Worm (Caenorhabditis elegans) whole organism, young adult: ENCODE measurements around the gene Y57G11A.4.

ENCODE experiments used
- B0019.2 ChIP-seq: fragments of 200-800 bp; sonication (Bioruptor generic); conservative IDR thresholded peaks from 2 replicates; pipeline ENCODE4 v1.3.6; 2022; ENCODE audit warnings: missing genetic modification reagents, missing genetic modification characterization, missing compliant biosample characterization
- B0336.3 ChIP-seq: fragments of 200-800 bp; sonication (Bioruptor generic); IDR thresholded peaks from 2 replicates; pipeline ENCODE4 v1.3.6; 2022; ENCODE audit warnings: missing genetic modification characterization, missing compliant biosample characterization
- C17E4.6 ChIP-seq: fragments of 200-800 bp; sonication (Bioruptor generic); IDR thresholded peaks from 2 replicates; pipeline ENCODE4 v1.3.6; 2022; ENCODE audit warnings: missing genetic modification reagents, missing genetic modification characterization, missing compliant biosample characterization
- F23B12.7 ChIP-seq: sonication (generic microtip); optimal IDR thresholded peaks from 2 replicates; lab custom pipeline; 2017; ENCODE audit warnings: missing genetic modification characterization, mild to moderate bottlenecking, missing compliant biosample characterization, antibody characterized with exemption, moderate library complexity; ENCODE audit not compliant: insufficient read depth
- K11D2.4 ChIP-seq: fragments of 200-800 bp; sonication (Bioruptor generic); IDR thresholded peaks from 2 replicates; pipeline ENCODE4 v1.3.6; 2022; ENCODE audit warnings: missing genetic modification reagents, missing genetic modification characterization, missing compliant biosample characterization
- Y53F4B.3 ChIP-seq: fragments of 200-800 bp; sonication (Bioruptor generic); IDR thresholded peaks from 2 replicates; pipeline ENCODE4 v1.3.6; 2022; ENCODE audit warnings: missing genetic modification reagents, missing genetic modification characterization, missing compliant biosample characterization
- Y53G8AR.9 ChIP-seq: fragments of 200-800 bp; sonication (Bioruptor generic); conservative IDR thresholded peaks from 2 replicates; pipeline ENCODE4 v1.3.6; 2022; ENCODE audit warnings: missing genetic modification reagents, missing genetic modification characterization, missing compliant biosample characterization
- Y67H2A.10 ChIP-seq: fragments of 200-800 bp; sonication (Bioruptor generic); conservative IDR thresholded peaks from 2 replicates; pipeline ENCODE4 v1.3.6; 2022; ENCODE audit warnings: missing genetic modification reagents, missing genetic modification characterization, missing compliant biosample characterization
- ZK185.1 ChIP-seq: sonication (generic microtip); optimal IDR thresholded peaks from 2 replicates; lab custom pipeline; 2016; ENCODE audit warnings: mild to moderate bottlenecking, missing genetic modification characterization, missing compliant biosample characterization; ENCODE audit not compliant: poor library complexity, severe bottlenecking
- attf-3 ChIP-seq: fragments of 200-800 bp; sonication (Bioruptor generic); conservative IDR thresholded peaks from 2 replicates; pipeline ENCODE4 v1.3.6; 2022; ENCODE audit warnings: missing genetic modification reagents, missing genetic modification characterization, missing compliant biosample characterization
- attf-6 ChIP-seq: fragments of 200-800 bp; sonication (Bioruptor generic); IDR thresholded peaks from 2 replicates; pipeline ENCODE4 v1.3.6; 2022; ENCODE audit warnings: missing genetic modification reagents, missing genetic modification characterization, missing compliant biosample characterization
- ceh-100 ChIP-seq: fragments of 200-800 bp; sonication (Bioruptor generic); IDR thresholded peaks from 2 replicates; pipeline ENCODE4 v1.3.6; 2022; ENCODE audit warnings: missing genetic modification reagents, missing genetic modification characterization, missing compliant biosample characterization
- ceh-27 ChIP-seq: fragments of 200-800 bp; sonication (Bioruptor generic); optimal IDR thresholded peaks from 2 replicates; lab custom pipeline; 2018; ENCODE audit warnings: mild to moderate bottlenecking, missing genetic modification characterization, moderate library complexity, missing compliant biosample characterization
- ceh-91 ChIP-seq: fragments of 200-800 bp; sonication (Bioruptor generic); IDR thresholded peaks from 2 replicates; pipeline ENCODE4 v1.3.6; 2022; ENCODE audit warnings: missing genetic modification reagents, missing genetic modification characterization, missing compliant biosample characterization
- dpl-1 ChIP-seq: fragments of 150-350 bp; optimal IDR thresholded peaks from 2 replicates; lab custom pipeline; 2014; ENCODE audit warnings: missing biosample characterization, missing genetic modification reagents, missing genetic modification characterization
- ekl-4 ChIP-seq: fragments of 200-800 bp; sonication (Bioruptor generic); IDR thresholded peaks from 2 replicates; pipeline ENCODE4 v1.3.6; 2022; ENCODE audit warnings: missing genetic modification reagents, missing genetic modification characterization, missing compliant biosample characterization
- fkh-3 ChIP-seq: sonication (generic microtip); optimal IDR thresholded peaks from 2 replicates; lab custom pipeline; 2016; ENCODE audit warnings: mild to moderate bottlenecking, missing genetic modification characterization, missing compliant biosample characterization
- gei-17 ChIP-seq: fragments of 200-800 bp; sonication (Bioruptor generic); optimal IDR thresholded peaks from 2 replicates; lab custom pipeline; 2018; ENCODE audit warnings: mild to moderate bottlenecking, missing genetic modification characterization, missing compliant biosample characterization
- hlh-26 ChIP-seq: fragments of 200-800 bp; sonication (Bioruptor generic); conservative IDR thresholded peaks from 2 replicates; pipeline ENCODE4 v1.3.6; 2022; ENCODE audit warnings: missing genetic modification reagents, missing genetic modification characterization, missing compliant biosample characterization
- hmg-1.2 ChIP-seq: fragments of 200-800 bp; sonication (Bioruptor generic); IDR thresholded peaks from 2 replicates; pipeline ENCODE4 v1.3.6; 2022; ENCODE audit warnings: missing genetic modification reagents, missing genetic modification characterization, missing compliant biosample characterization
- hmg-20 ChIP-seq: fragments of 200-800 bp; sonication (Bioruptor generic); IDR thresholded peaks from 2 replicates; pipeline ENCODE4 v1.3.6; 2022; ENCODE audit warnings: missing genetic modification reagents, missing genetic modification characterization, missing compliant biosample characterization
- hrde-1 ChIP-seq: sonication (generic microtip); optimal IDR thresholded peaks from 2 replicates; lab custom pipeline; 2016; ENCODE audit warnings: missing genetic modification characterization, mild to moderate bottlenecking, missing compliant biosample characterization, moderate library complexity, missing genotype, missing genetic modification reagents, borderline replicate concordance
- hsf-1 ChIP-seq: fragments of 200-800 bp; sonication (Bioruptor generic); IDR thresholded peaks from 2 replicates; pipeline ENCODE4 v1.3.6; 2022; ENCODE audit warnings: missing genetic modification reagents, missing genetic modification characterization, missing compliant biosample characterization
- lin-26 ChIP-seq: fragments of 200-800 bp; sonication (Bioruptor generic); IDR thresholded peaks from 2 replicates; pipeline ENCODE4 v1.3.6; 2022; ENCODE audit warnings: missing genetic modification reagents, missing genetic modification characterization, missing compliant biosample characterization
- lin-40 ChIP-seq: sonication (generic microtip); optimal IDR thresholded peaks from 2 replicates; lab custom pipeline; 2016; ENCODE audit warnings: missing genetic modification characterization, mild to moderate bottlenecking, missing compliant biosample characterization, missing genotype, missing genetic modification reagents
- lsl-1 ChIP-seq: fragments of 200-800 bp; sonication (Bioruptor generic); optimal IDR thresholded peaks from 2 replicates; lab custom pipeline; 2018; ENCODE audit warnings: mild to moderate bottlenecking, missing genetic modification characterization, moderate library complexity, missing compliant biosample characterization
- madf-10 ChIP-seq: sonication (generic microtip); optimal IDR thresholded peaks from 2 replicates; lab custom pipeline; 2016; ENCODE audit warnings: mild to moderate bottlenecking, missing genetic modification characterization, missing compliant biosample characterization
- madf-3 ChIP-seq: fragments of 200-800 bp; sonication (Bioruptor generic); IDR thresholded peaks from 2 replicates; pipeline ENCODE4 v1.3.6; 2022; ENCODE audit warnings: missing genetic modification reagents, missing genetic modification characterization, missing compliant biosample characterization
- madf-8 ChIP-seq: fragments of 200-800 bp; sonication (Bioruptor generic); conservative IDR thresholded peaks from 2 replicates; pipeline ENCODE4 v1.3.6; 2022; ENCODE audit warnings: missing genetic modification reagents, missing genetic modification characterization, missing compliant biosample characterization
- mcd-1 ChIP-seq: fragments of 200-800 bp; sonication (Bioruptor generic); IDR thresholded peaks from 2 replicates; pipeline ENCODE4 v1.3.6; 2022; ENCODE audit warnings: missing genetic modification reagents, missing genetic modification characterization, missing compliant biosample characterization
- mel-28 ChIP-seq: sonication (generic microtip); optimal IDR thresholded peaks from 2 replicates; lab custom pipeline; 2016; ENCODE audit warnings: borderline replicate concordance, mild to moderate bottlenecking, missing genetic modification characterization, missing compliant biosample characterization
- pbrm-1 ChIP-seq: fragments of 200-800 bp; sonication (Bioruptor generic); IDR thresholded peaks from 2 replicates; pipeline ENCODE4 v1.3.6; 2022; ENCODE audit warnings: missing genetic modification reagents, missing genetic modification characterization, missing compliant biosample characterization
- pha-4 ChIP-seq: fragments of 150-350 bp; sonication (generic microtip); optimal IDR thresholded peaks from 2 replicates; lab custom pipeline; 2014; ENCODE audit warnings: missing biosample characterization, missing genetic modification reagents, missing genetic modification characterization
- rpc-1 ChIP-seq, 2 experiments: fragments of 150-350 bp in 1 of 2; sonication (generic microtip) in 1 of 2; optimal IDR thresholded peaks; 2 replicates each; lab custom pipeline; 2014 to 2018; ENCODE audit warnings: missing biosample characterization in 1 of 2, missing genetic modification characterization in 1 of 2, missing genetic modification reagents in 1 of 2, missing genotype in 1 of 2
- sea-2 ChIP-seq: fragments of 200-800 bp; sonication (Bioruptor generic); IDR thresholded peaks from 2 replicates; pipeline ENCODE4 v1.3.6; 2022; ENCODE audit warnings: missing genetic modification characterization, missing compliant biosample characterization
- snpc-1.1 ChIP-seq: sonication (generic microtip); optimal IDR thresholded peaks from 2 replicates; lab custom pipeline; 2017; ENCODE audit warnings: missing genetic modification characterization, mild to moderate bottlenecking, missing compliant biosample characterization, antibody characterized with exemption, moderate library complexity, missing genotype, missing genetic modification reagents; ENCODE audit not compliant: insufficient read depth
- snpc-1.3 ChIP-seq: sonication (generic microtip); optimal IDR thresholded peaks from 2 replicates; lab custom pipeline; 2017; ENCODE audit warnings: missing genetic modification characterization, mild to moderate bottlenecking, missing compliant biosample characterization, antibody characterized with exemption, moderate library complexity, missing genotype, missing genetic modification reagents; ENCODE audit not compliant: insufficient read depth
- snpc-3.4 ChIP-seq: sonication (generic microtip); optimal IDR thresholded peaks from 2 replicates; lab custom pipeline; 2017; ENCODE audit warnings: missing genetic modification characterization, mild to moderate bottlenecking, missing compliant biosample characterization, antibody characterized with exemption, moderate library complexity, missing genotype, missing genetic modification reagents
- snpc-4 ChIP-seq, 5 experiments: fragments of 150-350 bp in 1 of 5; sonication (generic microtip) in 4 of 5; optimal IDR thresholded peaks; 2 replicates each; lab custom pipeline; 2014 to 2018; ENCODE audit warnings: missing genetic modification characterization in 5 of 5, missing biosample characterization in 3 of 5, antibody characterized with exemption in 2 of 5, mild to moderate bottlenecking in 2 of 5, missing compliant biosample characterization in 2 of 5, missing genotype in 2 of 5, moderate library complexity in 2 of 5, missing genetic modification reagents in 1 of 5
- somi-1 ChIP-seq: fragments of 200-800 bp; sonication (Bioruptor generic); optimal IDR thresholded peaks from 2 replicates; lab custom pipeline; 2018; ENCODE audit warnings: mild to moderate bottlenecking, missing genetic modification characterization, missing compliant biosample characterization
- tbp1 ChIP-seq: fragments of 200-800 bp; sonication (Bioruptor generic); optimal IDR thresholded peaks from 2 replicates; lab custom pipeline; 2018; ENCODE audit warnings: mild to moderate bottlenecking, missing genetic modification characterization, missing compliant biosample characterization
- tlf-1 ChIP-seq: fragments of 200-800 bp; sonication (Bioruptor generic); optimal IDR thresholded peaks from 2 replicates; lab custom pipeline; 2018; ENCODE audit warnings: mild to moderate bottlenecking, missing genetic modification characterization, missing compliant biosample characterization
- zim-3 ChIP-seq: sonication (generic microtip); optimal IDR thresholded peaks from 2 replicates; lab custom pipeline; 2017; ENCODE audit warnings: mild to moderate bottlenecking, missing genetic modification characterization, moderate library complexity, missing compliant biosample characterization
- ztf-18 ChIP-seq: sonication (generic microtip); optimal IDR thresholded peaks from 2 replicates; lab custom pipeline; 2016; ENCODE audit warnings: missing genotype, mild to moderate bottlenecking, missing genetic modification characterization, missing compliant biosample characterization
- ztf-26 ChIP-seq: sonication (generic microtip); optimal IDR thresholded peaks from 2 replicates; lab custom pipeline; 2017; ENCODE audit warnings: missing genetic modification characterization, missing compliant biosample characterization
- ztf-28 ChIP-seq: fragments of 200-800 bp; sonication (Bioruptor generic); IDR thresholded peaks from 2 replicates; pipeline ENCODE4 v1.3.6; 2022; ENCODE audit warnings: missing genetic modification reagents, missing genetic modification characterization, missing compliant biosample characterization

The Y57G11A.4 gene

DNA sequence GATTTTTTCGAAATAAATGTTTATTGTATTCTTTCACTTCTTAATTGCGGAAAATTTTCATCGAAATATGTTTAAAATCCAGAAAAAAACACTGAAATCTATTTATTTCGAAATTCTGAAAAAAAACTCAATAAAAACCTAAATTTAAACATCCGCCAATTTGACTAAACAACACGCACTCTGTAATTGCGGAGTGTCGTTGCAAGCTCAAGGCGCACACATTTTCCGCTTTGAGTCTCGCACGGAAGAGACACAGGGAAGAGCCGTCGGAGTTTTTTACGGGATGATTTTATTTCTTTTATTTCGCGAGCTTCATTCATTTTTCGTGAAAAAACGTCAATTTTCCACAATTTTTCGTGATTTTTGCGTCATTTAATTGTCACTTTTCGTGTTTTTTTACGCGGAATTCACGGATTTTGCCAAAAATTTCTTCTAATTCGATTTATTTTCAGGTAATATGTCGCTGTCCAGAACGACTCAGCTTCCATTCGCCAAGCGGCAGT, 18.0 kb upstream of the Y57G11A.4 start, which contains the start of gene dld-1:
Gene dld-1 (plus strand): TSS at position 453 of the 503 bp plus-strand sequence.
- TF ChIP-seq rpc-1 (optimal IDR thresholded peaks at IDR 0.05; lab: Kevin White, UChicago): no peak
- no peak for TF ChIP-seq rpc-1 (tag; optimal IDR thresholded peaks at IDR 0.05; lab: Kevin White, UChicago)
- peak; percentile 75 for TF ChIP-seq hsf-1 (GFP tag; lab: Robert Waterston, UW)
- no peak for TF ChIP-seq hlh-26 (GFP tag; lab: Robert Waterston, UW)
- TF ChIP-seq snpc-3.4 (tag; lab: Kevin White, UChicago): peak; percentile 75
- no peak for TF ChIP-seq Y53F4B.3 (GFP tag; lab: Robert Waterston, UW)
- peak; percentile 79 for TF ChIP-seq tbp1 (GFP tag; lab: Kevin White, UChicago)
- peak; percentile 83 for TF ChIP-seq mcd-1 (GFP tag; lab: Robert Waterston, UW)
- peak; percentile 95 for TF ChIP-seq snpc-1.3 (tag; lab: Kevin White, UChicago)
- TF ChIP-seq hmg-20 (GFP tag; lab: Robert Waterston, UW): no peak
- TF ChIP-seq dpl-1: peak; percentile 92
- TF ChIP-seq hmg-1.2 (GFP tag; lab: Robert Waterston, UW): peak; percentile 66
- TF ChIP-seq sea-2 (GFP tag; lab: Robert Waterston, UW): no peak
- peak; percentile 74 for TF ChIP-seq madf-8
- peak; percentile 89 for TF ChIP-seq lin-40
- TF ChIP-seq tlf-1: peak; percentile 76
- peak; percentile 69 for TF ChIP-seq madf-10
- TF ChIP-seq lsl-1 (GFP tag; lab: Kevin White, UChicago): peak; percentile 76
- peak; percentile 83 for TF ChIP-seq Y53G8AR.9 (GFP tag; lab: Robert Waterston, UW)
- TF ChIP-seq ceh-100: 0 out of 2 replicates have a peak, but pooled peaks have one; percentile 17
- no peak for TF ChIP-seq C17E4.6 (GFP tag; lab: Robert Waterston, UW)
- peak; percentile 75 for TF ChIP-seq ceh-91
- TF ChIP-seq mel-28: no peak
- TF ChIP-seq attf-6 (GFP tag; lab: Robert Waterston, UW): peak; percentile 99
- TF ChIP-seq ztf-26: peak; percentile 47
- peak; percentile 68 for TF ChIP-seq B0019.2
- TF ChIP-seq somi-1 (GFP tag; lab: Kevin White, UChicago): no peak
- TF ChIP-seq ztf-28 (GFP tag; lab: Robert Waterston, UW): 0 out of 2 replicates have a peak, but pooled peaks have one; percentile 46
- peak; percentile 88 for TF ChIP-seq B0336.3 (GFP tag; lab: Robert Waterston, UW)
- peak; percentile 76 for TF ChIP-seq madf-3 (GFP tag; lab: Robert Waterston, UW)
- TF ChIP-seq F23B12.7 (tag; lab: Kevin White, UChicago): peak; percentile 91
- peak; percentile 80 for TF ChIP-seq snpc-1.1 (tag; lab: Kevin White, UChicago)
- peak; percentile 87 for TF ChIP-seq ekl-4 (GFP tag; lab: Robert Waterston, UW)
- peak; percentile 79 for TF ChIP-seq K11D2.4
- TF ChIP-seq Y67H2A.10 (GFP tag; lab: Robert Waterston, UW): no peak
- peak; percentile 96 for TF ChIP-seq snpc-4 (GFP tag; optimal IDR thresholded peaks at IDR 0.05; lab: Kevin White, UChicago)
- peak; percentile 74 to 98 (median 97) for TF ChIP-seq snpc-4 (tag; optimal IDR thresholded peaks at IDR 0.05; lab: Kevin White, UChicago)
- peak; percentile 52 for TF ChIP-seq gei-17 (GFP tag; lab: Kevin White, UChicago)
- TF ChIP-seq ceh-27 (GFP tag; lab: Kevin White, UChicago): peak; percentile 86
- TF ChIP-seq ztf-18 (tag; lab: Kevin White, UChicago): peak; percentile 26
- peak; percentile 53 for TF ChIP-seq pha-4 (tag; lab: Kevin White, UChicago)
- no peak; the same call in none of the 2 replicates for TF ChIP-seq lin-26
- TF ChIP-seq zim-3 (tag; lab: Kevin White, UChicago): no peak
- TF ChIP-seq attf-3 (GFP tag; lab: Robert Waterston, UW): peak; percentile 100
- peak; percentile 56 for TF ChIP-seq ZK185.1
- TF ChIP-seq hrde-1 (tag; lab: Kevin White, UChicago): no peak
- TF ChIP-seq pbrm-1: peak; percentile 87
- TF ChIP-seq fkh-3 (tag; lab: Kevin White, UChicago): no peak
